Worm (Caenorhabditis elegans): Measurements from ENCODE around the gene srxa-15.
A peak's percentile ranks its signal among the peaks of the same experiment; 100 is the strongest.

Gene srxa-15

DNA sequence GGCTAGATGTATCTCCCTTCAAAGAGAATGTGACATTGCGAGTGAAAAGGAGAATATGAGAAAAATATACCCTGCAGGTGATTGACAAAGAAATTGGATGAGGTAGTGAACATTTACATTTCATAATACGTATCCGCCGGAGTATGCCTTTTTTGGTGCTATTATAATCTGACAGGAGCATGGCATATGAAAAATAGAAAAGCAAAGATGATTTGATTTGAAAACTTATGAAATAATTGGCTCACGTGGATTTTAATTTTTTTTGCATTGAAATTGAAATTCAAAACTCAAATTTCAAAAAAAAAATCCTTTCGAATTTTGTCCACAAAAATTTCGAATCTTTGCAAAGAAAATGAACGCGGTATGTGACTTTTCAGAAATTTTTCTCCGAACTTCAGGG is 39.0 kb upstream of the srxa-15 start, which contains the start of gene ttr-11:
Gene ttr-11 (plus strand): TSS at position 301 of the 400 bp plus-strand sequence.
- TF ChIP-seq elt-1 (tag; optimal IDR thresholded peaks at IDR 0.05; ENCODE audit: borderline replicate concordance, insufficient read depth) (no peak), hlh-1 (tag; optimal IDR thresholded peaks at IDR 0.05) (no peak), zip-8 (tag; optimal IDR thresholded peaks at IDR 0.05) (no peak), ceh-83 (GFP tag; optimal IDR thresholded peaks at IDR 0.05) (no peak), unc-120 (tag; optimal IDR thresholded peaks at IDR 0.05; ENCODE audit: poor library complexity, severe bottlenecking) (no peak), drap-1 (GFP tag; optimal IDR thresholded peaks at IDR 0.05) (no peak), ztf-11 (tag; optimal IDR thresholded peaks at IDR 0.05) (no peak), cnd-1 (tag; optimal IDR thresholded peaks at IDR 0.05) (no peak), snpc-4 (tag; optimal IDR thresholded peaks at IDR 0.05) (no peak)

- TF ChIP-seq nhr-28 (tag; optimal IDR thresholded peaks at IDR 0.05) (no peak), ces-1 (GFP tag; optimal IDR thresholded peaks at IDR 0.05) (no peak), ceh-43 (GFP tag; optimal IDR thresholded peaks at IDR 0.05) (no peak), snpc-4 (tag; optimal IDR thresholded peaks at IDR 0.05) (no peak), ham-2 (GFP tag; optimal IDR thresholded peaks at IDR 0.05) (no peak), unc-62 (GFP tag; optimal IDR thresholded peaks at IDR 0.05) (no peak), bed-3 (GFP tag; optimal IDR thresholded peaks at IDR 0.05) (no peak), nhr-76 (tag; optimal IDR thresholded peaks at IDR 0.05) (no peak), zip-8 (tag; optimal IDR thresholded peaks at IDR 0.05) (no peak), nhr-237 (tag; optimal IDR thresholded peaks at IDR 0.05) (no peak), ztf-11 (tag; optimal IDR thresholded peaks at IDR 0.05) (no peak), ceh-39 (tag; optimal IDR thresholded peaks at IDR 0.05) (no peak), sptf-1 (tag; optimal IDR thresholded peaks at IDR 0.05) (no peak), elt-3 (tag; optimal IDR thresholded peaks at IDR 0.05) (no peak)
These were observed 37.3 kb upstream of the srxa-15 start, which contains the start of gene ttr-57 for ce11 chrV:20604606-20605155. ttr-57 (plus strand) TSS chrV:20605105.

ce11 chrV:20605812-20606211 is 36.2 kb upstream of the srxa-15 start:
- TF ChIP-seq sptf-1 (tag; optimal IDR thresholded peaks at IDR 0.05) = peak; percentile 56

- TF ChIP-seq cnd-1 (tag; optimal IDR thresholded peaks at IDR 0.05) = no peak
- no peak for TF ChIP-seq unc-120 (tag; optimal IDR thresholded peaks at IDR 0.05; ENCODE audit: poor library complexity, severe bottlenecking)
- TF ChIP-seq ces-1 (GFP tag; optimal IDR thresholded peaks at IDR 0.05) = no peak
- TF ChIP-seq snpc-4 (tag; optimal IDR thresholded peaks at IDR 0.05) = no peak
- no peak for TF ChIP-seq lin-32 (GFP tag; optimal IDR thresholded peaks at IDR 0.05)
- TF ChIP-seq nhr-12 (tag; optimal IDR thresholded peaks at IDR 0.05) = no peak
- no peak for TF ChIP-seq zip-8 (tag; optimal IDR thresholded peaks at IDR 0.05)
- no peak for TF ChIP-seq sem-2 (GFP tag; optimal IDR thresholded peaks at IDR 0.05)
- TF ChIP-seq ceh-43 (GFP tag; optimal IDR thresholded peaks at IDR 0.05) = no peak
- TF ChIP-seq elt-1 (tag; optimal IDR thresholded peaks at IDR 0.05; ENCODE audit: borderline replicate concordance, insufficient read depth) = no peak
- no peak for TF ChIP-seq ceh-83 (GFP tag; optimal IDR thresholded peaks at IDR 0.05)
- TF ChIP-seq elt-3 (tag; optimal IDR thresholded peaks at IDR 0.05) = no peak
- TF ChIP-seq bed-3 (GFP tag; optimal IDR thresholded peaks at IDR 0.05) = no peak
- no peak for TF ChIP-seq sptf-1 (tag; optimal IDR thresholded peaks at IDR 0.05)
- no peak for TF ChIP-seq drap-1 (GFP tag; optimal IDR thresholded peaks at IDR 0.05)
- no peak for TF ChIP-seq hlh-1 (tag; optimal IDR thresholded peaks at IDR 0.05)
- no peak for TF ChIP-seq flh-1 (GFP tag; optimal IDR thresholded peaks at IDR 0.05)
These were observed 35.4 kb upstream of the srxa-15 start, which contains the start of gene F46B3.23 for ce11 chrV:20606617-20607016. F46B3.23 (minus strand) TSS chrV:20606717.

- TF ChIP-seq ceh-83 (GFP tag; optimal IDR thresholded peaks at IDR 0.05) = no peak
- TF ChIP-seq snpc-4 (tag; optimal IDR thresholded peaks at IDR 0.05) = no peak
- TF ChIP-seq unc-62 (GFP tag; optimal IDR thresholded peaks at IDR 0.05) = no peak
- no peak for TF ChIP-seq nhr-237 (tag; optimal IDR thresholded peaks at IDR 0.05)
- TF ChIP-seq sptf-1 (tag; optimal IDR thresholded peaks at IDR 0.05) = no peak
- no peak for TF ChIP-seq hlh-1 (tag; optimal IDR thresholded peaks at IDR 0.05)
- TF ChIP-seq ham-2 (GFP tag; optimal IDR thresholded peaks at IDR 0.05) = no peak
- no peak for TF ChIP-seq zip-8 (tag; optimal IDR thresholded peaks at IDR 0.05)
- no peak for TF ChIP-seq drap-1 (GFP tag; optimal IDR thresholded peaks at IDR 0.05)
- no peak for TF ChIP-seq nhr-2 (tag; optimal IDR thresholded peaks at IDR 0.05)
- TF ChIP-seq elt-3 (tag; optimal IDR thresholded peaks at IDR 0.05) = no peak
- TF ChIP-seq elt-1 (tag; optimal IDR thresholded peaks at IDR 0.05; ENCODE audit: borderline replicate concordance, insufficient read depth) = no peak
- TF ChIP-seq nhr-12 (tag; optimal IDR thresholded peaks at IDR 0.05) = no peak
These were observed 33.3 kb upstream of the srxa-15 start, which contains the start of gene ttr-12 for ce11 chrV:20608688-20609087. ttr-12 (minus strand) TSS chrV:20608788.

DNA sequence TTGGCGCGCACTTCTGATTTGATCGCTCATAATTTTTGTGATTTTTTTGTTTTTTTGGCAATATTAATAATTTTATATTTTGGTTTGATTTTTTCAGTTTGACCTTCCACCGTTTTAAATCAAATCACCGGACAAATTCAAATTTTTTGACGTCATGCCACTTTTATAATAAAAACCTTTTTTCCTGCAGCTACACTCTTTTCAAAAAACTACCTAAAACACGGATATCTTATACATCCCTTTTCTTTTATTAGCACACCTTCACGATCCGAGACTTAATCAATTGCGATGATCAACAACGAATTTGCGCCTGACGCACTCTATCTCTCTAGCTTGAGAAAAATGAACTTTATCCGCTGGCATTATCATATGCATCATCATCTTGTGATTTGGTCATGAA is 32.5 kb upstream of the srxa-15 start, which contains the start of gene grd-2:
Gene grd-2 (plus strand): TSS at position 301 of the 400 bp plus-strand sequence.
- TF ChIP-seq ztf-11 (tag; optimal IDR thresholded peaks at IDR 0.05) = no peak
- TF ChIP-seq lin-13 (tag; optimal IDR thresholded peaks at IDR 0.05) = no peak
- no peak for TF ChIP-seq nhr-12 (tag; optimal IDR thresholded peaks at IDR 0.05)
- TF ChIP-seq unc-39 (tag; optimal IDR thresholded peaks at IDR 0.05) = no peak
- no peak for TF ChIP-seq nhr-237 (tag; optimal IDR thresholded peaks at IDR 0.05)
- TF ChIP-seq unc-120 (tag; optimal IDR thresholded peaks at IDR 0.05; ENCODE audit: poor library complexity, severe bottlenecking) = no peak
- no peak for TF ChIP-seq ces-1 (GFP tag; optimal IDR thresholded peaks at IDR 0.05)
- no peak for TF ChIP-seq nhr-2 (tag; optimal IDR thresholded peaks at IDR 0.05)
- TF ChIP-seq unc-62 (GFP tag; optimal IDR thresholded peaks at IDR 0.05) = no peak

All from whole organism, mixed stage, embryonic.